Fruit fly (Drosophila melanogaster) whole organism, embryonic: ENCODE measurements around the gene THADA.

Source experiments
- Antp ChIP-seq: fragments of 200-800 bp; sonication (Bioruptor generic); optimal IDR thresholded peaks from 3 replicates; lab custom pipeline; 2016; ENCODE audit warnings: missing biosample characterization, missing genetic modification characterization
- Atf3 ChIP-seq: fragments of 200-800 bp; sonication (Bioruptor generic); optimal IDR thresholded peaks from 3 replicates; lab custom pipeline; 2016; ENCODE audit warnings: missing biosample characterization, missing genetic modification characterization
- Atf6 ChIP-seq: fragments of 200-800 bp; sonication (Bioruptor generic); IDR thresholded peaks from 2 replicates; pipeline ENCODE4 v1.3.6; 2022; ENCODE audit warnings: missing biosample characterization, missing genetic modification characterization
- CG11560 ChIP-seq: fragments of 200-800 bp; sonication (Bioruptor generic); IDR thresholded peaks from 3 replicates; pipeline ENCODE4 v1.3.6; 2022; ENCODE audit warnings: missing biosample characterization, missing genetic modification characterization
- CG11696 ChIP-seq: fragments of 200-800 bp; sonication (Bioruptor generic); IDR thresholded peaks from 2 replicates; pipeline ENCODE4 v1.3.6; 2022; ENCODE audit warnings: missing biosample characterization, missing genetic modification characterization
- CG12236 ChIP-seq: fragments of 200-800 bp; sonication (Bioruptor generic); optimal IDR thresholded peaks from 2 replicates; lab custom pipeline; 2016; ENCODE audit warnings: missing biosample characterization, missing genetic modification characterization
- CG13424 ChIP-seq: fragments of 200-800 bp; sonication (Bioruptor generic); optimal IDR thresholded peaks from 2 replicates; lab custom pipeline; 2019; ENCODE audit warnings: missing biosample characterization, mild to moderate bottlenecking, missing genetic modification characterization, moderate library complexity
- CG13775 ChIP-seq: fragments of 200-800 bp; sonication (Bioruptor generic); optimal IDR thresholded peaks from 3 replicates; lab custom pipeline; 2017; ENCODE audit warnings: missing biosample characterization, mild to moderate bottlenecking, missing genetic modification characterization
- CG15073 ChIP-seq: fragments of 200-800 bp; sonication (Bioruptor generic); optimal IDR thresholded peaks from 2 replicates; lab custom pipeline; 2016; ENCODE audit warnings: missing biosample characterization, missing genetic modification characterization
- CG18011 ChIP-seq: fragments of 200-800 bp; sonication (Bioruptor generic); optimal IDR thresholded peaks from 2 replicates; lab custom pipeline; 2017; ENCODE audit warnings: missing biosample characterization, missing genetic modification characterization, mild to moderate bottlenecking, moderate library complexity, missing genotype
- CG2129 ChIP-seq: fragments of 200-800 bp; sonication (Bioruptor generic); IDR thresholded peaks from 2 replicates; pipeline ENCODE4 v1.3.6; 2022; ENCODE audit warnings: missing biosample characterization, missing genetic modification characterization; ENCODE audit not compliant: partially characterized antibody
- CG3163 ChIP-seq: fragments of 200-800 bp; sonication (Bioruptor generic); optimal IDR thresholded peaks from 3 replicates; lab custom pipeline; 2016; ENCODE audit warnings: missing biosample characterization, missing genetic modification characterization
- CG3995 ChIP-seq: fragments of 200-800 bp; sonication (Bioruptor generic); optimal IDR thresholded peaks from 3 replicates; lab custom pipeline; 2016; ENCODE audit warnings: missing biosample characterization, missing genetic modification characterization
- CG4617 ChIP-seq: fragments of 200-800 bp; sonication (Bioruptor generic); optimal IDR thresholded peaks from 3 replicates; lab custom pipeline; 2016; ENCODE audit warnings: missing biosample characterization, missing genetic modification characterization, borderline replicate concordance
- CG5953 ChIP-seq: fragments of 200-800 bp; sonication (Bioruptor generic); IDR thresholded peaks from 2 replicates; pipeline ENCODE4 v1.3.6; 2022; ENCODE audit warnings: missing biosample characterization, missing genetic modification characterization
- CG6689 ChIP-seq: fragments of 200-800 bp; sonication (Bioruptor generic); IDR thresholded peaks from 2 replicates; pipeline ENCODE4 v1.3.6; 2022; ENCODE audit warnings: missing biosample characterization, missing genetic modification characterization
- CG9932 ChIP-seq: fragments of 200-800 bp; sonication (Bioruptor generic); IDR thresholded peaks from 2 replicates; pipeline ENCODE4 v1.3.6; 2022; ENCODE audit warnings: missing biosample characterization, missing genetic modification characterization
- D19B ChIP-seq: fragments of 200-800 bp; sonication (Bioruptor generic); optimal IDR thresholded peaks from 2 replicates; lab custom pipeline; 2017; ENCODE audit warnings: missing biosample characterization, mild to moderate bottlenecking, missing genetic modification characterization
- Dp ChIP-seq: fragments of 200-800 bp; sonication (Bioruptor generic); optimal IDR thresholded peaks from 2 replicates; lab custom pipeline; 2018; ENCODE audit warnings: missing biosample characterization, mild to moderate bottlenecking, missing genetic modification characterization, moderate library complexity
- Drgx ChIP-seq: fragments of 200-800 bp; sonication (Bioruptor generic); IDR thresholded peaks from 2 replicates; pipeline ENCODE4 v1.3.6; 2022; ENCODE audit warnings: missing biosample characterization, missing genetic modification characterization
- E2f2 ChIP-seq: fragments of 200-800 bp; sonication (Bioruptor generic); IDR thresholded peaks from 2 replicates; pipeline ENCODE4 v1.3.6; 2022; ENCODE audit warnings: missing biosample characterization, missing genetic modification characterization
- Ets97D ChIP-seq: fragments of 200-800 bp; sonication (Bioruptor generic); optimal IDR thresholded peaks from 3 replicates; lab custom pipeline; 2016; ENCODE audit warnings: missing biosample characterization, missing genetic modification characterization
- HLH54F ChIP-seq: fragments of 200-800 bp; sonication (Bioruptor generic); optimal IDR thresholded peaks from 3 replicates; lab custom pipeline; 2016; ENCODE audit warnings: missing biosample characterization, missing genetic modification characterization
- Hey ChIP-seq: fragments of 200-800 bp; sonication (Bioruptor generic); optimal IDR thresholded peaks from 3 replicates; lab custom pipeline; 2018; ENCODE audit warnings: missing biosample characterization, mild to moderate bottlenecking, missing genetic modification characterization
- HmgZ ChIP-seq: fragments of 200-800 bp; sonication (Bioruptor generic); optimal IDR thresholded peaks from 2 replicates; lab custom pipeline; 2018; ENCODE audit warnings: missing biosample characterization, mild to moderate bottlenecking, missing genetic modification characterization
- Lpt ChIP-seq: fragments of >200 bp; optimal IDR thresholded peaks from 2 replicates; lab custom pipeline; 2018; ENCODE audit warnings: missing biosample characterization, missing genetic modification characterization
- Max ChIP-seq: fragments of 200-800 bp; sonication (Bioruptor generic); optimal IDR thresholded peaks from 2 replicates; lab custom pipeline; 2016; ENCODE audit warnings: missing biosample characterization, mild to moderate bottlenecking, missing genetic modification characterization
- Nf-YA ChIP-seq: fragments of 200-800 bp; sonication (Bioruptor generic); IDR thresholded peaks from 2 replicates; pipeline ENCODE4 v1.3.6; 2022; ENCODE audit warnings: missing biosample characterization, missing genetic modification characterization
- Nf-YC ChIP-seq: fragments of 200-800 bp; optimal IDR thresholded peaks from 3 replicates; lab custom pipeline; 2019; ENCODE audit warnings: missing biosample characterization, mild to moderate bottlenecking, missing genetic modification characterization, moderate library complexity
- NfI ChIP-seq: fragments of 200-800 bp; sonication (Bioruptor generic); optimal IDR thresholded peaks from 3 replicates; lab custom pipeline; 2018; ENCODE audit warnings: missing biosample characterization, mild to moderate bottlenecking, missing genetic modification characterization, moderate library complexity
- Side ChIP-seq: fragments of 200-800 bp; sonication (Bioruptor generic); optimal IDR thresholded peaks from 2 replicates; lab custom pipeline; 2016; ENCODE audit warnings: missing biosample characterization, missing genetic modification characterization
- Six4 ChIP-seq: fragments of 200-800 bp; sonication (Bioruptor generic); optimal IDR thresholded peaks from 2 replicates; lab custom pipeline; 2016; ENCODE audit warnings: missing biosample characterization, missing genetic modification characterization
- Tbp ChIP-seq: fragments of >200 bp; optimal IDR thresholded peaks from 2 replicates; lab custom pipeline; 2018; ENCODE audit warnings: missing biosample characterization, missing genetic modification characterization
- bab2 ChIP-seq: fragments of 200-800 bp; sonication (Bioruptor generic); optimal IDR thresholded peaks from 2 replicates; lab custom pipeline; 2016; ENCODE audit warnings: missing biosample characterization, missing genetic modification characterization
- ci ChIP-seq: fragments of 200-800 bp; sonication (Bioruptor generic); IDR thresholded peaks from 3 replicates; pipeline ENCODE4 v1.3.6; 2022; ENCODE audit warnings: missing biosample characterization, missing genetic modification characterization
- dan ChIP-seq: fragments of 200-800 bp; sonication (Bioruptor generic); IDR thresholded peaks from 2 replicates; pipeline ENCODE4 v1.3.6; 2022; ENCODE audit warnings: missing biosample characterization, missing genetic modification characterization
- eve ChIP-seq, 2 experiments: fragments of >200 bp; optimal IDR thresholded peaks; 2 replicates each; lab custom pipeline; 2017; ENCODE audit warnings: missing biosample characterization in 2 of 2, missing genetic modification characterization in 2 of 2
- gcm ChIP-seq: fragments of 200-800 bp; sonication (Bioruptor generic); optimal IDR thresholded peaks from 2 replicates; lab custom pipeline; 2019; ENCODE audit warnings: missing biosample characterization, mild to moderate bottlenecking, missing genetic modification characterization, moderate library complexity
- gem ChIP-seq: fragments of 200-800 bp; sonication (Bioruptor generic); optimal IDR thresholded peaks from 2 replicates; lab custom pipeline; 2019; ENCODE audit warnings: missing biosample characterization, mild to moderate bottlenecking, missing genetic modification characterization, moderate library complexity
- gsb-n ChIP-seq: fragments of 200-800 bp; sonication (Bioruptor generic); optimal IDR thresholded peaks from 3 replicates; lab custom pipeline; 2018; ENCODE audit warnings: missing biosample characterization, mild to moderate bottlenecking, missing genetic modification characterization
- inv ChIP-seq: fragments of 200-800 bp; sonication (Bioruptor generic); IDR thresholded peaks from 2 replicates; pipeline ENCODE4 v1.3.6; 2022; ENCODE audit warnings: missing biosample characterization, missing genetic modification characterization; ENCODE audit not compliant: partially characterized antibody
- mld ChIP-seq: fragments of 200-800 bp; sonication (Bioruptor generic); IDR thresholded peaks from 3 replicates; pipeline ENCODE4 v1.3.6; 2022; ENCODE audit warnings: missing biosample characterization, missing genetic modification characterization; ENCODE audit not compliant: partially characterized antibody
- nom ChIP-seq: fragments of 200-800 bp; sonication (Bioruptor generic); optimal IDR thresholded peaks from 2 replicates; lab custom pipeline; 2017; ENCODE audit warnings: missing biosample characterization, missing genetic modification characterization, mild to moderate bottlenecking, moderate library complexity, missing genetic modification reagents
- phol ChIP-seq: fragments of 200-800 bp; sonication (Bioruptor generic); optimal IDR thresholded peaks from 3 replicates; lab custom pipeline; 2018; ENCODE audit warnings: missing biosample characterization, mild to moderate bottlenecking, missing genetic modification characterization, moderate library complexity
- repo ChIP-seq: fragments of 200-800 bp; sonication (Bioruptor generic); optimal IDR thresholded peaks from 2 replicates; lab custom pipeline; 2016; ENCODE audit warnings: missing biosample characterization, missing genetic modification characterization
- sens ChIP-seq: fragments of 200-800 bp; sonication (Bioruptor generic); peaks from one replicate; lab custom pipeline; 2016; ENCODE audit warnings: missing biosample characterization, missing genetic modification characterization
- seq ChIP-seq: fragments of 200-800 bp; sonication (Bioruptor generic); IDR thresholded peaks from 2 replicates; pipeline ENCODE4 v1.3.6; 2022; ENCODE audit warnings: missing biosample characterization, missing genetic modification characterization
- sug ChIP-seq: fragments of 200-800 bp; optimal IDR thresholded peaks from 2 replicates; lab custom pipeline; 2019; ENCODE audit warnings: missing biosample characterization, mild to moderate bottlenecking, missing genetic modification characterization, moderate library complexity
- tx ChIP-seq: fragments of 200-800 bp; sonication (Bioruptor generic); optimal IDR thresholded peaks from 2 replicates; lab custom pipeline; 2016; ENCODE audit warnings: missing biosample characterization, missing genetic modification characterization
- usp ChIP-seq: fragments of >200 bp; optimal IDR thresholded peaks from 2 replicates; lab custom pipeline; 2017; ENCODE audit warnings: missing biosample characterization, missing genetic modification characterization
- vvl ChIP-seq: fragments of 200-800 bp; sonication (Bioruptor generic); IDR thresholded peaks from 2 replicates; pipeline ENCODE4 v1.3.6; 2022; ENCODE audit warnings: missing biosample characterization, missing genetic modification characterization

Gene THADA

dm6 chrX:19889128-19889756, 23.9 kb upstream of the THADA start (continued):
- peak; percentile 81 for TF ChIP-seq gsb-n (tag; lab: Kevin White, UChicago)
- TF ChIP-seq CG11560 (tag; lab: Robert Waterston, UW) = peak; percentile 62; the same call in 2 of the 3 replicates
- peak; percentile 66 for TF ChIP-seq seq (GFP tag; lab: Robert Waterston, UW)
- peak; percentile 87 for TF ChIP-seq HLH54F
- TF ChIP-seq Dp (GFP tag; lab: Kevin White, UChicago) = no peak
- peak; percentile 90 for TF ChIP-seq NfI
- TF ChIP-seq repo = peak; percentile 68
- peak; percentile 85 for TF ChIP-seq vvl (GFP tag; lab: Robert Waterston, UW)
- peak; percentile 87 for TF ChIP-seq Atf3 (GFP tag; lab: Kevin White, UChicago)
- TF ChIP-seq HmgZ (tag; lab: Kevin White, UChicago) = peak; percentile 87
- TF ChIP-seq CG12236 (GFP tag; lab: Kevin White, UChicago) = peak; percentile 78
- TF ChIP-seq eve (GFP tag; optimal IDR thresholded peaks at IDR 0.05; lab: Kevin White, UChicago) = peak in 1 of 2 experiments; percentile 86
- peak; percentile 65 for TF ChIP-seq gcm
- TF ChIP-seq mld (GFP tag; lab: Robert Waterston, UW) = no peak
- TF ChIP-seq Antp (GFP tag; lab: Kevin White, UChicago) = peak; percentile 95
- TF ChIP-seq phol (tag; lab: Kevin White, UChicago) = peak; percentile 79
- TF ChIP-seq D19B (GFP tag; lab: Kevin White, UChicago) = peak; percentile 59
- peak; percentile 79 for TF ChIP-seq CG9932
- peak; percentile 5 for TF ChIP-seq nom (GFP tag; lab: Kevin White, UChicago)
- peak; percentile 83 for TF ChIP-seq tx (GFP tag; lab: Kevin White, UChicago)
- no peak for TF ChIP-seq Lpt
- no peak for TF ChIP-seq inv (GFP tag; lab: Robert Waterston, UW)
- peak; percentile 22 for TF ChIP-seq Ets97D (GFP tag; lab: Kevin White, UChicago)
- peak; percentile 42 for TF ChIP-seq CG18011 (GFP tag; lab: Kevin White, UChicago)
- TF ChIP-seq sug (tag; lab: Kevin White, UChicago) = peak; percentile 66
- TF ChIP-seq dan (GFP tag; lab: Robert Waterston, UW) = peak; percentile 72
- peak; percentile 89 for TF ChIP-seq CG15073 (GFP tag; lab: Kevin White, UChicago)
- TF ChIP-seq CG11696 (GFP tag; lab: Robert Waterston, UW) = peak; percentile 59
- TF ChIP-seq Hey (tag; lab: Kevin White, UChicago) = peak; percentile 44
- peak; percentile 11 for TF ChIP-seq CG3995 (GFP tag; lab: Kevin White, UChicago)
- peak; percentile 93 for TF ChIP-seq ci
- peak; percentile 99 for TF ChIP-seq sens (GFP tag; lab: Kevin White, UChicago)
- peak; percentile 53; the same call in 1 of the 2 replicates for TF ChIP-seq E2f2 (GFP tag; lab: Robert Waterston, UW)
- TF ChIP-seq Drgx (GFP tag; lab: Robert Waterston, UW) = no peak
- TF ChIP-seq CG13424 (tag; lab: Kevin White, UChicago) = peak; percentile 81
- TF ChIP-seq CG3163 (GFP tag; lab: Kevin White, UChicago) = peak; percentile 72
- TF ChIP-seq gem = peak; percentile 91
- TF ChIP-seq bab2 (GFP tag; lab: Kevin White, UChicago) = peak; percentile 84
- TF ChIP-seq CG13775 (GFP tag; lab: Kevin White, UChicago) = peak; percentile 79
- TF ChIP-seq Atf6 (GFP tag; lab: Robert Waterston, UW) = peak; percentile 81
- peak; percentile 45; the same call in 1 of the 2 replicates for TF ChIP-seq Nf-YA (GFP tag; lab: Robert Waterston, UW)
- peak; percentile 56 for TF ChIP-seq CG4617 (GFP tag; lab: Kevin White, UChicago)
- peak; percentile 45 for TF ChIP-seq Max (GFP tag; lab: Kevin White, UChicago)
- TF ChIP-seq Nf-YC (tag; lab: Kevin White, UChicago) = peak; percentile 64
- TF ChIP-seq CG6689 (GFP tag; lab: Robert Waterston, UW) = peak; percentile 69
- TF ChIP-seq CG5953 (GFP tag; lab: Robert Waterston, UW) = peak; percentile 39; the same call in 1 of the 2 replicates
- no peak for TF ChIP-seq usp (GFP tag; lab: Kevin White, UChicago)
- peak; percentile 74 for TF ChIP-seq Six4 (GFP tag; lab: Kevin White, UChicago)
- no peak for TF ChIP-seq CG2129
- TF ChIP-seq Tbp = no peak
- TF ChIP-seq Side (GFP tag; lab: Kevin White, UChicago) = peak; percentile 89
